Worm (Caenorhabditis elegans): ENCODE measurements around the gene memi-2.

The memi-2 gene

DNA sequence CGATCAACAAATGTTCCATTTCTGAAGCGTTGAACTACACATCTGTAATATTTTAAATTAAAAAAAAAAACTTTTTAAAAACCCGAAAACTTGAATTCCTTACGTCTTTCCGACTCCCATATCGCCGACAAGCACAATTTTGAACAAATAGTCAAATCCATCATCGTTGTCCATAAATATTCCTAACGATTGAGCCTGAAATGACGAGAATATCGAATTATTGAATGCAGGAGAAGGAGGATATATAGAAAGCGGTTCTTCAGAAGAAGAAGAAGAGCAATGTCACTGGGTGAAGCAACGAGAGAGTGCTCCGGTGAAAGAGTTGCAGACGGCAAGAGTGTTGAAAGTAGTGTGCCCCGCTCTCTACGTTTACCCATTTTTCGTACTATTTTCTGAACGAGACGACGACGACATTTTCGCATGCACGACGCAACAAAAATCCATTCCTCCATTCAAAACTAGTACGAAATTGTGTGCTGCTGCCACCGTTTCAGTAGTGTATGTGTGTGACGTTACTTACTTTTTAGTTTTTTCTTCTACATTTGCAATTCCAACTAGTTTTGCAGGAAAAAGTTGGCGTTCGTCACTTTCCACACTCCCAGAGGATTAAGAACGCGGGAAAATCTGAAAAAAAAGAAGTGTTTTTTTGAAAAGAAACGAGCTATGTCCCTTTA lies 16.4 kb downstream of the memi-2 start, which contains the start of gene rab-19:
Gene rab-19, minus strand, starts transcription at position 624 of the 674 bp plus-strand sequence.
- TF ChIP-seq swsn-7 (tag; optimal IDR thresholded peaks at IDR 0.05), result peak; percentile 18
- TF ChIP-seq snu-23 (GFP tag; optimal IDR thresholded peaks at IDR 0.05), result peak; percentile 42
- no peak for TF ChIP-seq dpl-1 (GFP tag; optimal IDR thresholded peaks at IDR 0.05)
- TF ChIP-seq lsy-2 (tag; optimal IDR thresholded peaks at IDR 0.05), result peak; percentile 1 to 23
- no peak for TF ChIP-seq mdl-1 (tag; optimal IDR thresholded peaks at IDR 0.05)
- peak in 1 of 2 experiments; percentile 30 for TF ChIP-seq lin-35 (GFP tag; optimal IDR thresholded peaks at IDR 0.05)
- TF ChIP-seq nhr-71 (tag; optimal IDR thresholded peaks at IDR 0.05), result peak; percentile 27
- TF ChIP-seq ceh-82 (tag; optimal IDR thresholded peaks at IDR 0.05), result peak in 2 of 3 experiments; percentile 22 to 43
- peak; percentile 19 to 28 for TF ChIP-seq efl-1 (optimal IDR thresholded peaks at IDR 0.05)
- peak in 1 of 2 experiments; percentile 9 for TF ChIP-seq efl-1 (GFP tag; optimal IDR thresholded peaks at IDR 0.05 in 1 of 2)
- TF ChIP-seq xbp-1 (tag; optimal IDR thresholded peaks at IDR 0.05), result peak; percentile 14
- TF ChIP-seq lin-39 (tag; optimal IDR thresholded peaks at IDR 0.05), result no peak
- peak; percentile 17 for TF ChIP-seq nhr-47 (tag; optimal IDR thresholded peaks at IDR 0.05)
- peak; percentile 26 for TF ChIP-seq fkh-8 (tag; optimal IDR thresholded peaks at IDR 0.05)

DNA sequence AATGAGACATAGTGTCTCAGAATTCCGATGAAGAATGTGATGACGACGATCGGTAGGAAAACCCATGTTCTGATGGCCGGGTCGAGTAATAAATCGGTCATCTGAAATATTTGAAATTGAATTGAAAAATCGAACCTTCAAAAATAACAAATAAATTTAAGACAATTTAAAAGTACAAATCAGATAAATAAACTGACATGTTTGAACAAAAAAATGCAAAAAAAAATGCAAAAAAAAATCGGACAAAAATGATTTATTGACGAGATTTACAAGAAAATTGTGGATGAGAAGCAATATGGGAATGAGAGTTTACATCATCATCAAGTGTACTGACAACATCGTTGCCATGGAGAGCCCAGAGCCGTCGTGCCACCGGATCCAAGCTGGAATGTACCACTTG lies 18.5 kb downstream of the memi-2 start, which contains the start of gene emc-3:
Gene emc-3, minus strand, starts transcription at position 101 of the 400 bp plus-strand sequence.
- no peak for TF ChIP-seq C34B4.2 (tag; optimal IDR thresholded peaks at IDR 0.05)
- TF ChIP-seq blmp-1 (tag; optimal IDR thresholded peaks at IDR 0.05), result no peak
- no peak for TF ChIP-seq nhr-85 (tag)
- TF ChIP-seq ceh-82 (tag; optimal IDR thresholded peaks at IDR 0.05), result no peak
- no peak for TF ChIP-seq lin-14 (GFP tag; optimal IDR thresholded peaks at IDR 0.05)
- TF ChIP-seq pqm-1 (tag; optimal IDR thresholded peaks at IDR 0.05), result no peak
- TF ChIP-seq ets-5 (GFP tag; IDR thresholded peaks at IDR 0.05), result no peak
- TF ChIP-seq ztf-11 (tag; optimal IDR thresholded peaks at IDR 0.05), result no peak
- TF ChIP-seq tlp-1 (tag; optimal IDR thresholded peaks at IDR 0.05), result no peak
- TF ChIP-seq fkh-10 (GFP tag; optimal IDR thresholded peaks at IDR 0.05), result no peak
- TF ChIP-seq hlh-4 (tag; optimal IDR thresholded peaks at IDR 0.05), result no peak
- TF ChIP-seq efl-1 (optimal IDR thresholded peaks at IDR 0.05), result no peak
- TF ChIP-seq efl-1 (GFP tag; optimal IDR thresholded peaks at IDR 0.05 in 1 of 2), result no peak
- TF ChIP-seq fos-1 (tag; optimal IDR thresholded peaks at IDR 0.05), result no peak
- no peak for TF ChIP-seq nhr-20 (tag; optimal IDR thresholded peaks at IDR 0.05)
- no peak for TF ChIP-seq grh-1 (GFP tag; IDR thresholded peaks at IDR 0.05)
- no peak for TF ChIP-seq lir-3 (tag; optimal IDR thresholded peaks at IDR 0.05; ENCODE audit: poor library complexity)
- no peak for TF ChIP-seq fkh-4 (tag; optimal IDR thresholded peaks at IDR 0.05; ENCODE audit: borderline replicate concordance)
- no peak for TF ChIP-seq mdl-1 (tag; optimal IDR thresholded peaks at IDR 0.05)
- no peak for TF ChIP-seq nhr-12 (tag; optimal IDR thresholded peaks at IDR 0.05)

DNA sequence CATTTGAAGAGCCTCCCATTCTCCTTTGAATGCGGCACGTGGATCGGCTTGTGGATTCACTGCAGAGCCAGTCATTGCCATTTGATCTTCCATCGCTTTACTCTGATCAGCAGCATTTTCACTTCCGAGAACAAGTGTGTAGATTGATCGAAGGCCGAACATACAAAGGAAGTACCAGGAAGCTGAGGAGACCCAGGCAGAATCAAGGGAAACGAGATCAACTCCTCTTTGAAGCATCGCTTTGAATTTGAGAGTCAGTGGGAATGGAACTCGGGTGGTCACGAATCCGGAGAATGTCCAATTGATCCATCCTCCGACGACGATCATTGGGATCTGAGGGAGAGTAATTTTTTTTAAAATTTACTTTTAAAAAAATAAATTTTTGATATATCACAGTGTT lies 19.8 kb downstream of the memi-2 start:
- no peak for TF ChIP-seq efl-3 (GFP tag; optimal IDR thresholded peaks at IDR 0.05)
- TF ChIP-seq ztf-11 (tag; optimal IDR thresholded peaks at IDR 0.05), result no peak
- TF ChIP-seq ceh-90 (tag; optimal IDR thresholded peaks at IDR 0.05), result no peak
- TF ChIP-seq dsc-1 (tag; optimal IDR thresholded peaks at IDR 0.05), result no peak
- TF ChIP-seq irx-1 (tag; optimal IDR thresholded peaks at IDR 0.05), result no peak
- no peak for TF ChIP-seq nhr-237 (tag; optimal IDR thresholded peaks at IDR 0.05)
- TF ChIP-seq efl-1 (optimal IDR thresholded peaks at IDR 0.05), result no peak
- peak in 1 of 2 experiments; percentile 58 for TF ChIP-seq efl-1 (GFP tag; optimal IDR thresholded peaks at IDR 0.05 in 1 of 2)
- no peak for TF ChIP-seq lin-39 (tag; optimal IDR thresholded peaks at IDR 0.05)
- no peak for TF ChIP-seq skn-1 (tag; optimal IDR thresholded peaks at IDR 0.05)

DNA sequence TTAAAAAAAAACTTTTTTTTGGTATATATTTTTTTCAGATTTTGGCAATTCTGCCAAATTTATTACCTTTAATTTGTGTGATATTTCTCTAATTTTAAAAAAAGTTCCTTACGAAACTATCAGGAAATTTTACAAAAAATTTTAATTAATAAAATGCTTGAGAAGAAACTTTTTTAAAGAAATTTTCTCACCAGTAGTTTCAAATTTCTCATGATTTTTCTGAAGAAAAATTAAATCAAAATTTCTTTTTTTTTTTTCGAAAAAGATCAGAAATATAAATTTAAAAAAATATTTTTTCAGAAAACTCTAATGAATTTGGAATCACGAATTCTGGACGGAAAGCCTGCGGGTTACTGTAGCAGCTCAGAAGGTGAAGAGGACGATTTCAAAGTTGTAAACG lies 22.6 kb downstream of the memi-2 start, which contains the start of gene mau-8:
Gene mau-8, plus strand, starts transcription at position 301 of the 400 bp plus-strand sequence.
- TF ChIP-seq lin-15B (tag; optimal IDR thresholded peaks at IDR 0.05) (no peak), nhr-84 (tag; optimal IDR thresholded peaks at IDR 0.05) (no peak), nhr-19 (GFP tag; conservative IDR thresholded peaks at IDR 0.05) (no peak)

All from whole organism, L1 larva.